Worm (Caenorhabditis elegans) whole organism, early embryonic: ENCODE results near the gene nhr-32.
A peak's percentile ranks its signal among the peaks of the same experiment; 100 is the strongest.

Source experiments
- B0310.2 ChIP-seq: sonication (generic microtip); optimal IDR thresholded peaks from 2 replicates; lab custom pipeline; 2016; ENCODE audit warnings: mild to moderate bottlenecking, missing genetic modification characterization, missing compliant biosample characterization
- F13C5.2 ChIP-seq: sonication (generic microtip); optimal IDR thresholded peaks from 2 replicates; lab custom pipeline; 2017; ENCODE audit warnings: mild to moderate bottlenecking, missing genetic modification characterization, inconsistent platforms, missing compliant biosample characterization
- aly-1 ChIP-seq: sonication (generic microtip); optimal IDR thresholded peaks from 2 replicates; lab custom pipeline; 2016; ENCODE audit warnings: missing genetic modification characterization, missing compliant biosample characterization
- ama-1 ChIP-seq: fragments of 150-350 bp; optimal IDR thresholded peaks from 2 replicates; lab custom pipeline; 2014
- ceh-13 ChIP-seq: fragments of 200-800 bp; sonication (Bioruptor generic); optimal IDR thresholded peaks from 2 replicates; lab custom pipeline; 2018; ENCODE audit warnings: mild to moderate bottlenecking, missing genetic modification characterization, missing compliant biosample characterization
- ceh-36 ChIP-seq: sonication (generic microtip); optimal IDR thresholded peaks from 2 replicates; lab custom pipeline; 2016; ENCODE audit warnings: missing genetic modification characterization, inconsistent platforms, missing compliant biosample characterization
- ets-7 ChIP-seq: sonication (generic microtip); optimal IDR thresholded peaks from 2 replicates; lab custom pipeline; 2016; ENCODE audit warnings: missing genotype, missing genetic modification characterization, missing compliant biosample characterization
- flt-1 ChIP-seq: fragments of 200-800 bp; sonication (Bioruptor generic); IDR thresholded peaks from 2 replicates; pipeline ENCODE4 v1.3.6; 2022; ENCODE audit warnings: missing genetic modification characterization, missing compliant biosample characterization
- hmbx-1 ChIP-seq: sonication (generic microtip); optimal IDR thresholded peaks from 2 replicates; lab custom pipeline; 2016; ENCODE audit warnings: mild to moderate bottlenecking, missing genetic modification characterization, missing compliant biosample characterization
- hmg-4 ChIP-seq: fragments of 200-800 bp; sonication (Bioruptor generic); optimal IDR thresholded peaks from 2 replicates; lab custom pipeline; 2018; ENCODE audit warnings: mild to moderate bottlenecking, missing genetic modification characterization, missing compliant biosample characterization
- hnd-1 ChIP-seq: sonication (generic microtip); optimal IDR thresholded peaks from 2 replicates; lab custom pipeline; 2016; ENCODE audit warnings: missing genetic modification characterization, missing compliant biosample characterization
- pes-1 ChIP-seq: fragments of 200-800 bp; sonication (Bioruptor generic); IDR thresholded peaks from 2 replicates; pipeline ENCODE4 v1.3.6; 2022; ENCODE audit warnings: missing genetic modification reagents, missing genetic modification characterization, missing compliant biosample characterization
- scrt-1 ChIP-seq: fragments of 200-800 bp; sonication (Bioruptor generic); IDR thresholded peaks from 2 replicates; pipeline ENCODE4 v1.3.6; 2022; ENCODE audit warnings: missing genetic modification characterization, missing compliant biosample characterization
- sea-1 ChIP-seq: fragments of 200-800 bp; sonication (Bioruptor generic); conservative IDR thresholded peaks from 2 replicates; pipeline ENCODE4 v1.3.6; 2022; ENCODE audit warnings: missing genetic modification characterization, missing compliant biosample characterization
- tbx-11 ChIP-seq: fragments of 200-800 bp; sonication (Bioruptor generic); IDR thresholded peaks from 2 replicates; pipeline ENCODE4 v1.3.6; 2022; ENCODE audit warnings: missing genetic modification characterization, missing compliant biosample characterization
- tbx-37 ChIP-seq: fragments of 200-800 bp; sonication (Bioruptor generic); conservative IDR thresholded peaks from 2 replicates; pipeline ENCODE4 v1.3.6; 2022; ENCODE audit warnings: missing genetic modification reagents, missing genetic modification characterization, missing compliant biosample characterization
- tra-4 ChIP-seq: sonication (generic microtip); optimal IDR thresholded peaks from 2 replicates; lab custom pipeline; 2017; ENCODE audit warnings: missing genetic modification characterization, missing compliant biosample characterization

nhr-32 gene

DNA sequence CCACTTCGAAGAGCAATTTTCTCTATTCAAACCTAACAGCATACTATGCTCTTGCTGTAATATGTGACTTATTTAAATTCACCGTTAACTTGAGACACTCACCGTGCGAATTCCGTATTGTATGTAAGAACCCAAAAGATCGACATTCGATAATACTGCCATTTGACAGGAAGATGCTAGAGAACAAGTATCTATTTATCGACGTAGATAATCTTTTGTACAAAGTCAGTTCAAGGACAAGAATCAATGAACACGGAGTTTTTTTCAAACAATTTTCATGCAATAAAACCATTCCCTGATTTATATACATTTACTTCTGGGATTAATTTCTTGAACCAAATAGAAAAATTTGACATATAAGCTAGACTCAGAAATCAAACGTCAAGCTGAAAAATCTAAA is 3.5 kb upstream of the nhr-32 start, which contains the start of gene K08H2.7:
TSS of gene K08H2.7 (minus strand) at position 173 of the 400 bp plus-strand sequence.
- TF ChIP-seq F13C5.2 (no peak), hmg-4 (no peak), B0310.2 (tag; lab: Kevin White, UChicago) (no peak), tra-4 (no peak), ceh-13 (GFP tag; lab: Kevin White, UChicago) (no peak), pes-1 (GFP tag; lab: Robert Waterston, UW) (no peak), hmbx-1 (tag; lab: Kevin White, UChicago) (no peak), ama-1 (no peak), scrt-1 (GFP tag; lab: Robert Waterston, UW) (no peak), ets-7 (tag; lab: Kevin White, UChicago) (no peak), tbx-37 (GFP tag; lab: Robert Waterston, UW) (no peak), flt-1 (GFP tag; lab: Robert Waterston, UW) (no peak), hnd-1 (tag; lab: Kevin White, UChicago) (no peak), sea-1 (GFP tag; lab: Robert Waterston, UW) (no peak), aly-1 (tag; lab: Kevin White, UChicago) (no peak)

DNA sequence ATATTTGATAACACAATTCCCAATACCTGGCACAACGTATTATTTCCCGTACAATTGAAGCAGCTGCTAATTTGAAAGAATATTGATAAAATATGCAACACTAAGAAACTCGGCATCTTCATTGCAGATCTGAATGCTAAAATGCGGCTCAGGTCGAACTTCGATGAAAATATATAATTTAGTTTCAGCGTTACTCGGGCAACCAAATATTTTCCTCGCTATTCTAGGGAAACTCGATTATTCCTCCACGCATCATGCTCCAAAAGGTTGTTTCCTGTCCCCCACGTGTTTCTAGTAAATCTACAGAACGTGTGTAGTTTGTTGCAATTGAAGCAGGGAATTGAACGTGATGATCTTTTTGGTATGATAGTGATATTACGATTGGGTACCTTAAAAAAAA is 2.7 kb upstream of the nhr-32 start:
- TF ChIP-seq tbx-11 (GFP tag; lab: Robert Waterston, UW) (no peak), hmbx-1 (tag; lab: Kevin White, UChicago) (no peak), ama-1 (no peak), ets-7 (tag; lab: Kevin White, UChicago) (no peak), sea-1 (GFP tag; lab: Robert Waterston, UW) (no peak), B0310.2 (tag; lab: Kevin White, UChicago) (no peak), F13C5.2 (no peak)

DNA sequence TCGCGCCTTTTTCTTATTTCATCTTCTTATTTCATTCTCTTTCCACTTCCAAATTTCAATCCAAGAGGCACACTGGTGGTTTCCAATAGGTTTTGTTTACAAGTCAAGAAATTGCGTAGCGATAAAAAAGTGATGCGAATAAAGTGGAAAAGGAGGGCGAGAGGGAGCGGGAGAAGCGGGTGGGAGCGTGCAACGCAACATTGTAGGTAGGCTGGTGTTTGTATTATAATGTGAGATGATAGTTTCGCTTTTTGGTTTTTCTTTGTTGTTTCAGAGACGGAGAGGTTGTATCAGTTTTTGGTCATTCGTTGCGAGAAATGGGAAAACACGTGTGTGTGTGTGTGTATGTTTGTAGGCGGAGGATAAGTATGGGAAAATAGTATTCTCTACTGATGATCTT is 1.6 kb upstream of the nhr-32 start:
- no peak for TF ChIP-seq hmbx-1 (tag; lab: Kevin White, UChicago)

- TF ChIP-seq scrt-1 (GFP tag; lab: Robert Waterston, UW) (0 out of 2 replicates have a peak, but pooled peaks have one; percentile 37), flt-1 (GFP tag; lab: Robert Waterston, UW) (peak; percentile 29; the same call in 1 of the 2 replicates), hmg-4 (peak; percentile 70), ceh-36 (tag; lab: Kevin White, UChicago) (no peak), B0310.2 (tag; lab: Kevin White, UChicago) (no peak), sea-1 (GFP tag; lab: Robert Waterston, UW) (no peak), tbx-37 (GFP tag; lab: Robert Waterston, UW) (0 out of 2 replicates have a peak, but pooled peaks have one; percentile 35), tra-4 (no peak), hnd-1 (tag; lab: Kevin White, UChicago) (no peak)
Observed at ce11 chrX:13251354-13251843, 365 bp upstream of the nhr-32 start.

ce11 chrX:13257577-13257976 is 5.8 kb downstream of the nhr-32 start, which contains the start of gene K08H2.10:
Gene K08H2.10 (plus strand): TSS chrX:13257806.
- TF ChIP-seq tbx-37 (GFP tag; lab: Robert Waterston, UW) (no peak), F13C5.2 (no peak), tra-4 (no peak), sea-1 (GFP tag; lab: Robert Waterston, UW) (no peak), scrt-1 (GFP tag; lab: Robert Waterston, UW) (no peak), hnd-1 (tag; lab: Kevin White, UChicago) (no peak), ceh-36 (tag; lab: Kevin White, UChicago) (no peak), tbx-11 (GFP tag; lab: Robert Waterston, UW) (no peak), aly-1 (tag; lab: Kevin White, UChicago) (no peak), ets-7 (tag; lab: Kevin White, UChicago) (no peak), hmg-4 (no peak), ceh-13 (GFP tag; lab: Kevin White, UChicago) (no peak), pes-1 (GFP tag; lab: Robert Waterston, UW) (no peak), ama-1 (no peak), hmbx-1 (tag; lab: Kevin White, UChicago) (no peak), B0310.2 (tag; lab: Kevin White, UChicago) (no peak), flt-1 (GFP tag; lab: Robert Waterston, UW) (no peak)

DNA sequence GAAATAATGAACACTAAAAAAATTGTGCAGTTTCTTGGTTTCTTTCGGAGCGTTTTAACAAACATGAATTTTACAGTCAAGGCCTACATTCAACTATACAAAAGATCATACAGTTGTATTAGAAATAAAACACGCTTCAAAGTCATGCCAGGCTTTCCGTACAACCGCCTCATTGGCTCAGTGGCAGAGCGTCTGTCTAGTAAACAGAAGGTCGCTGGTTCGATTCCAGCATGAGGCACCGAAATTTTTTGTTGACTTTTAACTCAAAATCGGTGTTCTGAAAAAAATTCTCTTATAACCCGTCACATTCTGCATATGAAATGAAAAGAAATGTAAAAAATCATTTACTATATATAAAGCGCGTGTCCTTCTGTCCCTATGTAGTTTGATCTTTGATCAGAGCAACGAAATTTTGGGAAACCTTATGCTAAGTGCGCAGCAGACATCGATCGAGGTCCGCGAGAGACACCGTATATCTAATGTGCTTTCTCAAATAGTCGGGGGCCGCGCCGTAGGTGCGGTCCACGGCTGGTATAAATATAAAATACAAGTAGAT is 9.4 kb downstream of the nhr-32 start:
- TF ChIP-seq pes-1 (GFP tag; lab: Robert Waterston, UW) = 0 out of 2 replicates have a peak, but pooled peaks have one; percentile 8

ce11 chrX:13262195-13262594 is 10.4 kb downstream of the nhr-32 start, which contains the start of gene K09A11.1:
Gene K09A11.1 (plus strand): TSS chrX:13262495.
- TF ChIP-seq hmg-4 = no peak
- no peak for TF ChIP-seq ceh-36 (tag; lab: Kevin White, UChicago)
- TF ChIP-seq hnd-1 (tag; lab: Kevin White, UChicago) = no peak
- no peak for TF ChIP-seq ets-7 (tag; lab: Kevin White, UChicago)
- TF ChIP-seq F13C5.2 = no peak
- TF ChIP-seq tbx-11 (GFP tag; lab: Robert Waterston, UW) = no peak

ce11 chrX:13264550-13264949 is 12.8 kb downstream of the nhr-32 start:
- TF ChIP-seq tbx-11 (GFP tag; lab: Robert Waterston, UW) (peak; percentile 85), sea-1 (GFP tag; lab: Robert Waterston, UW) (peak; percentile 59), tra-4 (peak; percentile 22), F13C5.2 (peak; percentile 83), tbx-37 (GFP tag; lab: Robert Waterston, UW) (peak; percentile 88), hmbx-1 (tag; lab: Kevin White, UChicago) (peak; percentile 46), flt-1 (GFP tag; lab: Robert Waterston, UW) (peak; percentile 84), B0310.2 (tag; lab: Kevin White, UChicago) (peak; percentile 64), ceh-36 (tag; lab: Kevin White, UChicago) (peak; percentile 47), scrt-1 (GFP tag; lab: Robert Waterston, UW) (peak; percentile 88), hmg-4 (peak; percentile 82), pes-1 (GFP tag; lab: Robert Waterston, UW) (no peak; the same call in 1 of the 2 replicates), ceh-13 (GFP tag; lab: Kevin White, UChicago) (peak; percentile 65), aly-1 (tag; lab: Kevin White, UChicago) (peak; percentile 65), hnd-1 (tag; lab: Kevin White, UChicago) (peak; percentile 57), ets-7 (tag; lab: Kevin White, UChicago) (peak; percentile 53), ama-1 (no peak)
